Worm (Caenorhabditis elegans): ENCODE data around the gene C34F11.8.

The C34F11.8 gene

ce11 chrII:5237699-5238098, 26.9 kb upstream of the C34F11.8 start (continued):
- peak; percentile 21 for TF ChIP-seq nhr-20 (tag; optimal IDR thresholded peaks at IDR 0.05)
- TF ChIP-seq pax-3 (tag; optimal IDR thresholded peaks at IDR 0.05), result no peak
- no peak for TF ChIP-seq ceh-8 (GFP tag; optimal IDR thresholded peaks at IDR 0.05)

- TF ChIP-seq rnt-1 (tag; optimal IDR thresholded peaks at IDR 0.05) (no peak), elt-2 (tag; optimal IDR thresholded peaks at IDR 0.05) (peak; percentile 62), ceh-8 (GFP tag; optimal IDR thresholded peaks at IDR 0.05) (no peak), ceh-63 (GFP tag; optimal IDR thresholded peaks at IDR 0.05) (no peak), efl-1 (optimal IDR thresholded peaks at IDR 0.05) (no peak), efl-1 (GFP tag; optimal IDR thresholded peaks at IDR 0.05 in 1 of 2) (peak in 1 of 2 experiments; percentile 29), mab-9 (GFP tag; IDR thresholded peaks at IDR 0.05) (no peak), isw-1 (GFP tag; IDR thresholded peaks at IDR 0.05) (no peak), egl-27 (tag; optimal IDR thresholded peaks at IDR 0.05) (no peak), hpl-2 (GFP tag; optimal IDR thresholded peaks at IDR 0.05) (no peak)
Measured at ce11 chrII:5235758-5236157, 25.0 kb upstream of the C34F11.8 start, which contains the start of gene pho-1. Gene pho-1 (minus strand): TSS chrII:5235846.

ce11 chrII:5234728-5235127, 24.0 kb upstream of the C34F11.8 start:
- TF ChIP-seq nhr-76 (tag; optimal IDR thresholded peaks at IDR 0.05), result no peak
- no peak for TF ChIP-seq ceh-8 (GFP tag; optimal IDR thresholded peaks at IDR 0.05)
- no peak for TF ChIP-seq aly-2 (tag; optimal IDR thresholded peaks at IDR 0.05)
- no peak for TF ChIP-seq sox-4 (tag; optimal IDR thresholded peaks at IDR 0.05)
- TF ChIP-seq alr-1 (tag; optimal IDR thresholded peaks at IDR 0.05; ENCODE audit: borderline replicate concordance), result no peak
- no peak for TF ChIP-seq efl-1 (optimal IDR thresholded peaks at IDR 0.05)
- peak in 1 of 2 experiments; percentile 39 for TF ChIP-seq efl-1 (GFP tag; optimal IDR thresholded peaks at IDR 0.05 in 1 of 2)
- no peak for TF ChIP-seq snpc-4 (tag; optimal IDR thresholded peaks at IDR 0.05)
- no peak for TF ChIP-seq lin-13 (GFP tag; optimal IDR thresholded peaks at IDR 0.05)
- TF ChIP-seq ets-5 (GFP tag; IDR thresholded peaks at IDR 0.05), result no peak
- TF ChIP-seq lin-39 (tag; optimal IDR thresholded peaks at IDR 0.05), result no peak
- peak; percentile 87 for TF ChIP-seq elt-2 (tag; optimal IDR thresholded peaks at IDR 0.05)
- TF ChIP-seq irx-1 (tag; optimal IDR thresholded peaks at IDR 0.05), result no peak
- TF ChIP-seq fkh-4 (tag; optimal IDR thresholded peaks at IDR 0.05; ENCODE audit: borderline replicate concordance), result no peak
- peak in 1 of 2 experiments; percentile 24 for TF ChIP-seq lin-35 (GFP tag; optimal IDR thresholded peaks at IDR 0.05)
- no peak for TF ChIP-seq lsy-2 (tag; optimal IDR thresholded peaks at IDR 0.05)
- no peak for TF ChIP-seq mdl-1 (tag; optimal IDR thresholded peaks at IDR 0.05)
- no peak for TF ChIP-seq fos-1 (tag; optimal IDR thresholded peaks at IDR 0.05)
- TF ChIP-seq unc-30 (tag; optimal IDR thresholded peaks at IDR 0.05), result no peak
- no peak for TF ChIP-seq nhr-71 (tag; optimal IDR thresholded peaks at IDR 0.05)
- TF ChIP-seq fkh-8 (tag; optimal IDR thresholded peaks at IDR 0.05), result no peak
- no peak for TF ChIP-seq mef-2 (tag; optimal IDR thresholded peaks at IDR 0.05)

ce11 chrII:5231111-5231510, 20.3 kb upstream of the C34F11.8 start, which contains the start of gene EGAP2.1:
Gene EGAP2.1 (plus strand): TSS chrII:5231411.
- TF ChIP-seq aly-2 (tag; optimal IDR thresholded peaks at IDR 0.05) (no peak), blmp-1 (tag; optimal IDR thresholded peaks at IDR 0.05) (peak; percentile 4), lin-15B (tag; optimal IDR thresholded peaks at IDR 0.05) (no peak)

- TF ChIP-seq nhr-19 (GFP tag; conservative IDR thresholded peaks at IDR 0.05) (no peak), nhr-71 (tag; optimal IDR thresholded peaks at IDR 0.05) (no peak), snu-23 (GFP tag; optimal IDR thresholded peaks at IDR 0.05) (no peak)
Measured at ce11 chrII:5229596-5229995, 18.8 kb upstream of the C34F11.8 start, which contains the start of gene EGAP2.2. Gene EGAP2.2 (plus strand): TSS chrII:5229896.

Measured in whole organism, L1 larva.